Worm (Caenorhabditis elegans) whole organism, L4 larva: ENCODE results near the gene C35C5.8.

ENCODE experiments used
- D1046.2 ChIP-seq: fragments of 200-800 bp; sonication (Bioruptor generic); IDR thresholded peaks from 2 replicates; pipeline ENCODE4 v1.3.6; 2022; ENCODE audit warnings: missing genetic modification characterization, missing compliant biosample characterization
- F49E8.2 ChIP-seq: sonication (generic microtip); optimal IDR thresholded peaks from 2 replicates; lab custom pipeline; 2016; ENCODE audit warnings: missing compliant biosample characterization, mild to moderate bottlenecking, missing genetic modification characterization, borderline replicate concordance
- R02D3.7 ChIP-seq: fragments of 150-350 bp; sonication (generic microtip); optimal IDR thresholded peaks from 3 replicates; lab custom pipeline; 2014; ENCODE audit warnings: missing biosample characterization, missing genetic modification characterization
- T26A8.4 ChIP-seq: fragments of 200-800 bp; sonication (Bioruptor generic); IDR thresholded peaks from 2 replicates; pipeline ENCODE4 v1.3.6; 2022; ENCODE audit warnings: missing genetic modification characterization, missing compliant biosample characterization
- Y105C5A.15 ChIP-seq: fragments of 200-800 bp; sonication (Bioruptor generic); IDR thresholded peaks from 2 replicates; pipeline ENCODE4 v1.3.6; 2022; ENCODE audit warnings: missing genetic modification characterization, missing compliant biosample characterization
- Y75B8A.6 ChIP-seq: fragments of 200-800 bp; sonication (Bioruptor generic); IDR thresholded peaks from 2 replicates; pipeline ENCODE4 v1.3.6; 2022; ENCODE audit warnings: missing genetic modification reagents, missing genetic modification characterization, missing compliant biosample characterization
- ZK337.2 ChIP-seq: fragments of 200-800 bp; sonication (Bioruptor generic); IDR thresholded peaks from 2 replicates; pipeline ENCODE4 v1.3.6; 2022; ENCODE audit warnings: missing genetic modification reagents, missing genetic modification characterization, missing compliant biosample characterization
- aha-1 ChIP-seq: fragments of 150-350 bp; peaks from one replicate; lab custom pipeline; 2014; ENCODE audit warnings: missing biosample characterization, missing genetic modification characterization
- ama-1 ChIP-seq: fragments of 150-350 bp; optimal IDR thresholded peaks from 2 replicates; lab custom pipeline; 2014; ENCODE audit warnings: inconsistent platforms, mixed read lengths
- ceh-32 ChIP-seq: sonication (generic microtip); optimal IDR thresholded peaks from 2 replicates; lab custom pipeline; 2016; ENCODE audit warnings: mild to moderate bottlenecking, missing genetic modification characterization, missing compliant biosample characterization; ENCODE audit not compliant: poor library complexity
- ceh-62 ChIP-seq: sonication (generic microtip); optimal IDR thresholded peaks from 2 replicates; lab custom pipeline; 2017; ENCODE audit warnings: missing biosample characterization, missing genetic modification characterization
- ces-1 ChIP-seq: fragments of 150-350 bp; sonication (generic microtip); optimal IDR thresholded peaks from 4 replicates; lab custom pipeline; 2014; ENCODE audit warnings: missing biosample characterization, missing genetic modification reagents, missing genetic modification characterization
- ctbp-1 ChIP-seq: fragments of 200-800 bp; sonication (Bioruptor generic); IDR thresholded peaks from 2 replicates; pipeline ENCODE4 v1.3.6; 2022; ENCODE audit warnings: missing genetic modification reagents, missing genetic modification characterization, missing compliant biosample characterization
- daf-12 ChIP-seq: fragments of 150-350 bp; optimal IDR thresholded peaks from 2 replicates; lab custom pipeline; 2014; ENCODE audit warnings: missing biosample characterization, missing genetic modification reagents, missing genetic modification characterization
- daf-19 ChIP-seq: fragments of 200-800 bp; sonication (Bioruptor generic); conservative IDR thresholded peaks from 2 replicates; pipeline ENCODE4 v1.3.6; 2022; ENCODE audit warnings: missing genetic modification characterization, missing compliant biosample characterization
- dpl-1 ChIP-seq: fragments of 150-350 bp; optimal IDR thresholded peaks from 2 replicates; lab custom pipeline; 2014; ENCODE audit warnings: missing biosample characterization, missing genetic modification reagents, missing genetic modification characterization
- duxl-1 ChIP-seq: sonication (generic microtip); optimal IDR thresholded peaks from 2 replicates; lab custom pipeline; 2016; ENCODE audit warnings: mild to moderate bottlenecking, missing genetic modification characterization, moderate library complexity, missing compliant biosample characterization; ENCODE audit not compliant: poor library complexity
- egl-43 ChIP-seq: fragments of 200-800 bp; sonication (Bioruptor generic); IDR thresholded peaks from 2 replicates; pipeline ENCODE4 v1.3.6; 2022; ENCODE audit warnings: missing genetic modification reagents, missing genetic modification characterization, missing compliant biosample characterization
- fkh-10 ChIP-seq: fragments of 150-350 bp; optimal IDR thresholded peaks from 2 replicates; lab custom pipeline; 2014; ENCODE audit warnings: missing biosample characterization, missing genetic modification reagents, missing genetic modification characterization
- hif-1 ChIP-seq, 2 experiments: sonication (generic microtip); optimal IDR thresholded peaks; 2 replicates each; lab custom pipeline; 2016 to 2017; ENCODE audit warnings: missing compliant biosample characterization in 2 of 2, missing genetic modification characterization in 2 of 2, missing genetic modification reagents in 2 of 2, missing genotype in 2 of 2, mild to moderate bottlenecking in 1 of 2
- hmg-1.1 ChIP-seq: fragments of 200-800 bp; sonication (Bioruptor generic); IDR thresholded peaks from 2 replicates; pipeline ENCODE4 v1.3.6; 2022; ENCODE audit warnings: missing genetic modification reagents, missing genetic modification characterization, missing compliant biosample characterization
- jun-1 ChIP-seq: fragments of 150-350 bp; optimal IDR thresholded peaks from 2 replicates; lab custom pipeline; 2014; ENCODE audit warnings: missing biosample characterization, missing genetic modification reagents, missing genetic modification characterization
- lim-7 ChIP-seq: fragments of 200-800 bp; sonication (Bioruptor generic); IDR thresholded peaks from 2 replicates; pipeline ENCODE4 v1.3.6; 2022; ENCODE audit warnings: missing genetic modification characterization, missing compliant biosample characterization
- lin-15B ChIP-seq: fragments of 150-350 bp; sonication (generic microtip); optimal IDR thresholded peaks from 3 replicates; lab custom pipeline; 2014; ENCODE audit warnings: missing biosample characterization, missing genetic modification characterization
- lin-29 ChIP-seq: fragments of 200-800 bp; sonication (Bioruptor generic); IDR thresholded peaks from 2 replicates; pipeline ENCODE4 v1.3.6; 2022; ENCODE audit warnings: missing genetic modification reagents, missing genetic modification characterization, missing compliant biosample characterization
- lin-38 ChIP-seq: fragments of 200-800 bp; sonication (Bioruptor generic); IDR thresholded peaks from 2 replicates; pipeline ENCODE4 v1.3.6; 2022; ENCODE audit warnings: missing genetic modification reagents, missing genetic modification characterization, missing compliant biosample characterization
- lsy-2 ChIP-seq, 2 experiments: fragments of 150-350 bp in 1 of 2; sonication (generic microtip) in 1 of 2; optimal IDR thresholded peaks; 2 replicates each; lab custom pipeline; 2014 to 2017; ENCODE audit warnings: missing biosample characterization in 2 of 2, missing genetic modification characterization in 2 of 2
- madf-5 ChIP-seq, 2 experiments: fragments of 200-800 bp; sonication (Bioruptor generic); IDR thresholded peaks; 2 replicates each; pipeline ENCODE4 v1.3.6; 2022; ENCODE audit warnings: missing compliant biosample characterization in 2 of 2, missing genetic modification characterization in 2 of 2
- madf-9 ChIP-seq: fragments of 200-800 bp; sonication (Bioruptor generic); conservative IDR thresholded peaks from 2 replicates; pipeline ENCODE4 v1.3.6; 2022; ENCODE audit warnings: missing genetic modification reagents, missing genetic modification characterization, missing compliant biosample characterization
- mdl-1 ChIP-seq, 2 experiments: fragments of 150-350 bp in 1 of 2; sonication (generic microtip) in 1 of 2; optimal IDR thresholded peaks; 2 replicates each; lab custom pipeline; 2014 to 2017; ENCODE audit warnings: missing biosample characterization in 2 of 2, missing genetic modification characterization in 2 of 2
- mdt-29 ChIP-seq: fragments of 200-800 bp; sonication (Bioruptor generic); IDR thresholded peaks from 2 replicates; pipeline ENCODE4 v1.3.6; 2022; ENCODE audit warnings: missing genetic modification reagents, missing genetic modification characterization, missing compliant biosample characterization
- mep-1 ChIP-seq: fragments of 150-350 bp; sonication (generic microtip); optimal IDR thresholded peaks from 3 replicates; lab custom pipeline; 2014; ENCODE audit warnings: missing biosample characterization, missing genetic modification characterization
- mes-2 ChIP-seq: sonication (generic microtip); optimal IDR thresholded peaks from 2 replicates; lab custom pipeline; 2016; ENCODE audit warnings: missing genotype, mild to moderate bottlenecking, missing genetic modification characterization, missing compliant biosample characterization; ENCODE audit not compliant: poor library complexity, severe bottlenecking
- mxl-2 ChIP-seq: fragments of 200-800 bp; sonication (Bioruptor generic); conservative IDR thresholded peaks from 2 replicates; pipeline ENCODE4 v1.3.6; 2022; ENCODE audit warnings: missing genetic modification reagents, missing genetic modification characterization, missing compliant biosample characterization
- nhr-102 ChIP-seq: sonication (generic microtip); optimal IDR thresholded peaks from 2 replicates; lab custom pipeline; 2016; ENCODE audit warnings: mild to moderate bottlenecking, missing genetic modification characterization, moderate library complexity, missing compliant biosample characterization
- nhr-25 ChIP-seq: sonication (generic microtip); optimal IDR thresholded peaks from 2 replicates; lab custom pipeline; 2017; ENCODE audit warnings: missing genetic modification characterization, mild to moderate bottlenecking, missing compliant biosample characterization, antibody characterized with exemption, moderate library complexity, borderline replicate concordance; ENCODE audit not compliant: insufficient read depth
- nhr-42 ChIP-seq: fragments of 200-800 bp; sonication (Bioruptor generic); IDR thresholded peaks from 2 replicates; pipeline ENCODE4 v1.3.6; 2022; ENCODE audit warnings: missing genetic modification characterization, missing compliant biosample characterization
- nhr-77 ChIP-seq: fragments of 150-350 bp; optimal IDR thresholded peaks from 2 replicates; lab custom pipeline; 2014; ENCODE audit warnings: missing biosample characterization, missing genetic modification characterization
- php-3 ChIP-seq: fragments of 200-800 bp; sonication (Bioruptor generic); IDR thresholded peaks from 2 replicates; pipeline ENCODE4 v1.3.6; 2022; ENCODE audit warnings: missing genetic modification reagents, missing genetic modification characterization, missing compliant biosample characterization
- saeg-2 ChIP-seq: fragments of 200-800 bp; sonication (Bioruptor generic); IDR thresholded peaks from 2 replicates; pipeline ENCODE4 v1.3.6; 2022; ENCODE audit warnings: missing genetic modification reagents, missing genetic modification characterization, missing compliant biosample characterization
- set-16 ChIP-seq: fragments of 200-800 bp; sonication (Bioruptor generic); IDR thresholded peaks from 2 replicates; pipeline ENCODE4 v1.3.6; 2022; ENCODE audit warnings: missing genetic modification reagents, missing genetic modification characterization, missing compliant biosample characterization
- skn-1 ChIP-seq: fragments of 150-350 bp; optimal IDR thresholded peaks from 2 replicates; lab custom pipeline; 2014; ENCODE audit warnings: missing biosample characterization, missing genetic modification characterization
- snpc-1.2 ChIP-seq: fragments of 200-800 bp; sonication (Bioruptor generic); IDR thresholded peaks from 2 replicates; pipeline ENCODE4 v1.3.6; 2022; ENCODE audit warnings: missing genetic modification reagents, missing genetic modification characterization, missing compliant biosample characterization
- snpc-4 ChIP-seq: fragments of 150-350 bp; optimal IDR thresholded peaks from 2 replicates; lab custom pipeline; 2014; ENCODE audit warnings: missing biosample characterization, missing genetic modification characterization
- spr-1 ChIP-seq: sonication (generic microtip); optimal IDR thresholded peaks from 2 replicates; lab custom pipeline; 2016; ENCODE audit warnings: mild to moderate bottlenecking, missing genetic modification characterization, missing compliant biosample characterization
- tra-1 ChIP-seq: fragments of 200-800 bp; sonication (Bioruptor generic); IDR thresholded peaks from 2 replicates; pipeline ENCODE4 v1.3.6; 2022; ENCODE audit warnings: missing genetic modification reagents, missing genetic modification characterization, missing compliant biosample characterization
- unc-39 ChIP-seq: sonication (generic microtip); optimal IDR thresholded peaks from 2 replicates; lab custom pipeline; 2017; ENCODE audit warnings: missing biosample characterization, missing genetic modification characterization
- zag-1 ChIP-seq: fragments of 150-350 bp; optimal IDR thresholded peaks from 2 replicates; lab custom pipeline; 2014; ENCODE audit warnings: missing biosample characterization, missing genetic modification characterization
- zfp-2 ChIP-seq: sonication (generic microtip); optimal IDR thresholded peaks from 2 replicates; lab custom pipeline; 2016; ENCODE audit warnings: mild to moderate bottlenecking, missing genetic modification characterization, missing compliant biosample characterization
- zip-11 ChIP-seq: fragments of 200-800 bp; sonication (Bioruptor generic); IDR thresholded peaks from 2 replicates; pipeline ENCODE4 v1.3.6; 2022; ENCODE audit warnings: missing genetic modification characterization, missing compliant biosample characterization
- zip-2 ChIP-seq: fragments of 150-350 bp; optimal IDR thresholded peaks from 2 replicates; lab custom pipeline; 2014; ENCODE audit warnings: missing biosample characterization, missing genetic modification characterization
- ztf-7 ChIP-seq: fragments of 150-350 bp; optimal IDR thresholded peaks from 2 replicates; lab custom pipeline; 2014; ENCODE audit warnings: missing biosample characterization, missing genetic modification characterization

The C35C5.8 gene

DNA sequence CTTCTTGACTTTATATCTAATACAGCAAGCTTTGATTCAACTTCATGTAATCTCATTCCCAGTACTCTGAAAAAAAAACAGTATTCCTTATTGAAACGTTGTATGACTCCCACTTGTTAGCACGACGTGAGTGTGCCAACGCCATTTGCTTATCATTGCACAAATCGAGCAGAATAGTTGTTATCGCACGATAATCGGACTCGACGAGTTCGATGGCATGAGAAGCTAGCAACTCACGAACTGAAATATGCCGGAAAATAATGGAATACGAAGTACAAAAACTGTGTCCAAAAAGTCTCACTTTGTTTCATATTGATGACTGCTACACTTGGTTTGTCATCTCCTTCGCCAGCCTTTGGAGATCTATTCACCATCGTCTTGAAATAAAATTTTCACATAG, 23.8 kb upstream of the C35C5.8 start (continued):
- no peak for TF ChIP-seq daf-19
- no peak for TF ChIP-seq nhr-42
- no peak for TF ChIP-seq set-16 (GFP tag; lab: Robert Waterston, UW)
- TF ChIP-seq Y75B8A.6 (GFP tag; lab: Robert Waterston, UW) = no peak
- no peak for TF ChIP-seq lim-7 (GFP tag; lab: Robert Waterston, UW)
- TF ChIP-seq lin-38 = no peak
- no peak for TF ChIP-seq R02D3.7 (tag; lab: Kevin White, UChicago)
- TF ChIP-seq zfp-2 (tag; lab: Kevin White, UChicago) = no peak
- TF ChIP-seq T26A8.4 (GFP tag; lab: Robert Waterston, UW) = no peak
- TF ChIP-seq aha-1 (tag; lab: Kevin White, UChicago) = no peak
- no peak for TF ChIP-seq mxl-2
- TF ChIP-seq saeg-2 = no peak
- no peak for TF ChIP-seq hmg-1.1 (GFP tag; lab: Robert Waterston, UW)
- peak; percentile 39 for TF ChIP-seq nhr-77 (tag; lab: Kevin White, UChicago)
- no peak for TF ChIP-seq ceh-32 (tag; lab: Kevin White, UChicago)
- TF ChIP-seq mdl-1 (tag; optimal IDR thresholded peaks at IDR 0.05; lab: Kevin White, UChicago) = peak in 1 of 2 experiments; percentile 24
- TF ChIP-seq lin-29 (GFP tag; lab: Robert Waterston, UW) = no peak
- no peak for TF ChIP-seq zip-11 (GFP tag; lab: Robert Waterston, UW)
- no peak for TF ChIP-seq dpl-1 (GFP tag; lab: Kevin White, UChicago)
- no peak for TF ChIP-seq ama-1
- TF ChIP-seq ces-1 (GFP tag; lab: Kevin White, UChicago) = no peak
- no peak for TF ChIP-seq spr-1
- no peak for TF ChIP-seq madf-9
- 0 out of 2 replicates have a peak, but pooled peaks have one; percentile 17 for TF ChIP-seq tra-1 (GFP tag; lab: Robert Waterston, UW)
- no peak for TF ChIP-seq ZK337.2 (GFP tag; lab: Robert Waterston, UW)
- TF ChIP-seq skn-1 (tag; lab: Kevin White, UChicago) = no peak
- no peak for TF ChIP-seq zip-2 (tag; lab: Kevin White, UChicago)
- no peak for TF ChIP-seq zag-1 (tag; lab: Kevin White, UChicago)
- no peak for TF ChIP-seq mep-1 (tag; lab: Kevin White, UChicago)
- TF ChIP-seq nhr-102 (tag; lab: Kevin White, UChicago) = no peak
- no peak for TF ChIP-seq jun-1 (tag; lab: Kevin White, UChicago)
- TF ChIP-seq ctbp-1 (GFP tag; lab: Robert Waterston, UW) = no peak
- no peak for TF ChIP-seq snpc-1.2 (GFP tag; lab: Robert Waterston, UW)
- no peak for TF ChIP-seq duxl-1 (tag; lab: Kevin White, UChicago)
- TF ChIP-seq lsy-2 (tag; optimal IDR thresholded peaks at IDR 0.05; lab: Kevin White, UChicago) = no peak
- TF ChIP-seq ztf-7 = no peak
- TF ChIP-seq daf-12 (tag; lab: Kevin White, UChicago) = no peak
- no peak for TF ChIP-seq ceh-62 (tag; lab: Kevin White, UChicago)
- no peak for TF ChIP-seq snpc-4 (tag; lab: Kevin White, UChicago)
- TF ChIP-seq madf-5 (GFP tag; IDR thresholded peaks at IDR 0.05; lab: Robert Waterston, UW) = no peak
- no peak for TF ChIP-seq D1046.2 (GFP tag; lab: Robert Waterston, UW)
- TF ChIP-seq Y105C5A.15 (GFP tag; lab: Robert Waterston, UW) = no peak
- 0 out of 2 replicates have a peak, but pooled peaks have one; percentile 26 for TF ChIP-seq php-3
- TF ChIP-seq F49E8.2 (tag; lab: Kevin White, UChicago) = no peak
- TF ChIP-seq mes-2 = no peak
- no peak for TF ChIP-seq hif-1 (tag; optimal IDR thresholded peaks at IDR 0.05; lab: Kevin White, UChicago)
- no peak for TF ChIP-seq egl-43
- TF ChIP-seq lin-15B (tag; lab: Kevin White, UChicago) = no peak
- no peak for TF ChIP-seq nhr-25 (tag; lab: Kevin White, UChicago)
- no peak for TF ChIP-seq unc-39
- no peak for TF ChIP-seq fkh-10 (GFP tag; lab: Kevin White, UChicago)
- no peak for TF ChIP-seq mdt-29
